Worm (Caenorhabditis elegans) whole organism, young adult: ENCODE measurements around the gene lrpc-1.

ENCODE experiments used
- B0336.3 ChIP-seq: fragments of 200-800 bp; sonication (Bioruptor generic); IDR thresholded peaks from 2 replicates; pipeline ENCODE4 v1.3.6; 2022; ENCODE audit warnings: missing genetic modification characterization, missing compliant biosample characterization
- D2030.7 ChIP-seq: fragments of 200-800 bp; sonication (Bioruptor generic); IDR thresholded peaks from 2 replicates; pipeline ENCODE4 v1.3.6; 2022; ENCODE audit warnings: missing genetic modification reagents, missing genetic modification characterization, missing compliant biosample characterization
- F23B12.7 ChIP-seq: sonication (generic microtip); optimal IDR thresholded peaks from 2 replicates; lab custom pipeline; 2017; ENCODE audit warnings: missing genetic modification characterization, mild to moderate bottlenecking, missing compliant biosample characterization, antibody characterized with exemption, moderate library complexity; ENCODE audit not compliant: insufficient read depth
- F33H1.4 ChIP-seq: fragments of 200-800 bp; sonication (Bioruptor generic); IDR thresholded peaks from 2 replicates; pipeline ENCODE4 v1.3.6; 2022; ENCODE audit warnings: missing genetic modification reagents, missing genetic modification characterization, missing compliant biosample characterization
- F39B2.1 ChIP-seq: fragments of 200-800 bp; sonication (Bioruptor generic); IDR thresholded peaks from 2 replicates; pipeline ENCODE4 v1.3.6; 2022; ENCODE audit warnings: missing genetic modification reagents, missing genetic modification characterization, missing compliant biosample characterization
- F52B5.7 ChIP-seq: sonication (generic microtip); optimal IDR thresholded peaks from 2 replicates; lab custom pipeline; 2016; ENCODE audit warnings: mild to moderate bottlenecking, missing genetic modification characterization, missing compliant biosample characterization
- F55B11.4 ChIP-seq: sonication (generic microtip); optimal IDR thresholded peaks from 2 replicates; lab custom pipeline; 2016; ENCODE audit warnings: missing compliant biosample characterization, missing genetic modification characterization, borderline replicate concordance; ENCODE audit not compliant: insufficient read depth
- Y79H2A.3 ChIP-seq: fragments of 200-800 bp; sonication (Bioruptor generic); conservative IDR thresholded peaks from 2 replicates; pipeline ENCODE4 v1.3.6; 2022; ENCODE audit warnings: missing genetic modification reagents, missing genetic modification characterization, missing compliant biosample characterization
- Y95B8A.8 ChIP-seq: fragments of 200-800 bp; sonication (Bioruptor generic); IDR thresholded peaks from 2 replicates; pipeline ENCODE4 v1.3.6; 2022; ENCODE audit warnings: missing genetic modification reagents, missing genetic modification characterization, missing compliant biosample characterization
- ama-1 ChIP-seq, 3 experiments: fragments of 150-350 bp in 1 of 3; sonication (generic microtip) in 2 of 3; optimal IDR thresholded peaks; 2 replicates each; lab custom pipeline; 2014 to 2018; ENCODE audit warnings: missing biosample characterization in 2 of 3, missing genetic modification characterization in 2 of 3, missing genetic modification reagents in 2 of 3
- athp-1 ChIP-seq: sonication (generic microtip); optimal IDR thresholded peaks from 2 replicates; lab custom pipeline; 2017; ENCODE audit warnings: mild to moderate bottlenecking, missing genetic modification characterization, missing compliant biosample characterization
- attf-6 ChIP-seq: fragments of 200-800 bp; sonication (Bioruptor generic); IDR thresholded peaks from 2 replicates; pipeline ENCODE4 v1.3.6; 2022; ENCODE audit warnings: missing genetic modification reagents, missing genetic modification characterization, missing compliant biosample characterization
- ccch-3 ChIP-seq: fragments of 200-800 bp; sonication (Bioruptor generic); optimal IDR thresholded peaks from 2 replicates; lab custom pipeline; 2018; ENCODE audit warnings: mild to moderate bottlenecking, missing genetic modification characterization, missing compliant biosample characterization
- cebp-1 ChIP-seq, 2 experiments: fragments of 200-800 bp in 1 of 2; sonication (Bioruptor generic) in 1 of 2; sonication (generic microtip) in 1 of 2; IDR thresholded peaks in 1 of 2; optimal IDR thresholded peaks in 1 of 2; 2 replicates each; pipeline versions ENCODE4 v1.3.6 to Lab custom; 2017 to 2022; ENCODE audit warnings: missing compliant biosample characterization in 2 of 2, missing genetic modification characterization in 2 of 2, mild to moderate bottlenecking in 1 of 2, missing genetic modification reagents in 1 of 2, moderate library complexity in 1 of 2
- ceh-40 ChIP-seq: fragments of 200-800 bp; sonication (Bioruptor generic); IDR thresholded peaks from 2 replicates; pipeline ENCODE4 v1.3.6; 2022; ENCODE audit warnings: missing genetic modification characterization, missing compliant biosample characterization
- ceh-58 ChIP-seq: fragments of 200-800 bp; sonication (Bioruptor generic); IDR thresholded peaks from 2 replicates; pipeline ENCODE4 v1.3.6; 2022; ENCODE audit warnings: missing genetic modification characterization, missing compliant biosample characterization
- ceh-91 ChIP-seq: fragments of 200-800 bp; sonication (Bioruptor generic); IDR thresholded peaks from 2 replicates; pipeline ENCODE4 v1.3.6; 2022; ENCODE audit warnings: missing genetic modification reagents, missing genetic modification characterization, missing compliant biosample characterization
- dpff-1 ChIP-seq: sonication (generic microtip); optimal IDR thresholded peaks from 2 replicates; lab custom pipeline; 2017; ENCODE audit warnings: mild to moderate bottlenecking, missing genetic modification characterization, missing compliant biosample characterization
- ekl-4 ChIP-seq: fragments of 200-800 bp; sonication (Bioruptor generic); IDR thresholded peaks from 2 replicates; pipeline ENCODE4 v1.3.6; 2022; ENCODE audit warnings: missing genetic modification reagents, missing genetic modification characterization, missing compliant biosample characterization
- fkh-3 ChIP-seq: sonication (generic microtip); optimal IDR thresholded peaks from 2 replicates; lab custom pipeline; 2016; ENCODE audit warnings: mild to moderate bottlenecking, missing genetic modification characterization, missing compliant biosample characterization
- hmg-1.2 ChIP-seq: fragments of 200-800 bp; sonication (Bioruptor generic); IDR thresholded peaks from 2 replicates; pipeline ENCODE4 v1.3.6; 2022; ENCODE audit warnings: missing genetic modification reagents, missing genetic modification characterization, missing compliant biosample characterization
- lin-26 ChIP-seq: fragments of 200-800 bp; sonication (Bioruptor generic); IDR thresholded peaks from 2 replicates; pipeline ENCODE4 v1.3.6; 2022; ENCODE audit warnings: missing genetic modification reagents, missing genetic modification characterization, missing compliant biosample characterization
- lin-35 ChIP-seq, 3 experiments: fragments of 150-350 bp in 2 of 3; sonication (generic microtip) in 1 of 3; optimal IDR thresholded peaks; 2 replicates each; lab custom pipeline; 2014 to 2018; ENCODE audit warnings: missing biosample characterization in 3 of 3, missing genetic modification characterization in 3 of 3, missing genetic modification reagents in 3 of 3
- lin-54 ChIP-seq: fragments of 200-800 bp; sonication (Bioruptor generic); optimal IDR thresholded peaks from 2 replicates; lab custom pipeline; 2018; ENCODE audit warnings: mild to moderate bottlenecking, missing genetic modification characterization, missing compliant biosample characterization
- lsl-1 ChIP-seq: fragments of 200-800 bp; sonication (Bioruptor generic); optimal IDR thresholded peaks from 2 replicates; lab custom pipeline; 2018; ENCODE audit warnings: mild to moderate bottlenecking, missing genetic modification characterization, moderate library complexity, missing compliant biosample characterization
- madf-3 ChIP-seq: fragments of 200-800 bp; sonication (Bioruptor generic); IDR thresholded peaks from 2 replicates; pipeline ENCODE4 v1.3.6; 2022; ENCODE audit warnings: missing genetic modification reagents, missing genetic modification characterization, missing compliant biosample characterization
- madf-6 ChIP-seq: fragments of 200-800 bp; sonication (Bioruptor generic); IDR thresholded peaks from 2 replicates; pipeline ENCODE4 v1.3.6; 2022; ENCODE audit warnings: missing genetic modification reagents, missing genetic modification characterization, missing compliant biosample characterization
- mcd-1 ChIP-seq: fragments of 200-800 bp; sonication (Bioruptor generic); IDR thresholded peaks from 2 replicates; pipeline ENCODE4 v1.3.6; 2022; ENCODE audit warnings: missing genetic modification reagents, missing genetic modification characterization, missing compliant biosample characterization
- mel-28 ChIP-seq: sonication (generic microtip); optimal IDR thresholded peaks from 2 replicates; lab custom pipeline; 2016; ENCODE audit warnings: borderline replicate concordance, mild to moderate bottlenecking, missing genetic modification characterization, missing compliant biosample characterization
- nfya-2 ChIP-seq: fragments of 200-800 bp; sonication (Bioruptor generic); IDR thresholded peaks from 2 replicates; pipeline ENCODE4 v1.3.6; 2022; ENCODE audit warnings: missing genetic modification reagents, missing genetic modification characterization, missing compliant biosample characterization
- nfyb-1 ChIP-seq: fragments of 200-800 bp; sonication (Bioruptor generic); IDR thresholded peaks from 2 replicates; pipeline ENCODE4 v1.3.6; 2022; ENCODE audit warnings: missing genetic modification reagents, missing genetic modification characterization, missing compliant biosample characterization
- nhr-120 ChIP-seq: fragments of 200-800 bp; sonication (Bioruptor generic); IDR thresholded peaks from 2 replicates; pipeline ENCODE4 v1.3.6; 2022; ENCODE audit warnings: missing genetic modification characterization, missing compliant biosample characterization
- pbrm-1 ChIP-seq: fragments of 200-800 bp; sonication (Bioruptor generic); IDR thresholded peaks from 2 replicates; pipeline ENCODE4 v1.3.6; 2022; ENCODE audit warnings: missing genetic modification reagents, missing genetic modification characterization, missing compliant biosample characterization
- pha-4 ChIP-seq: fragments of 150-350 bp; sonication (generic microtip); optimal IDR thresholded peaks from 2 replicates; lab custom pipeline; 2014; ENCODE audit warnings: missing biosample characterization, missing genetic modification reagents, missing genetic modification characterization
- rec-8 ChIP-seq, 2 experiments: sonication (generic microtip); optimal IDR thresholded peaks; 2 replicates each; lab custom pipeline; 2016; ENCODE audit warnings: mild to moderate bottlenecking in 2 of 2, missing genetic modification characterization in 2 of 2, missing genetic modification reagents in 2 of 2, missing genotype in 2 of 2, missing biosample characterization in 1 of 2, missing compliant biosample characterization in 1 of 2, moderate library complexity in 1 of 2
- snpc-1.3 ChIP-seq: sonication (generic microtip); optimal IDR thresholded peaks from 2 replicates; lab custom pipeline; 2017; ENCODE audit warnings: missing genetic modification characterization, mild to moderate bottlenecking, missing compliant biosample characterization, antibody characterized with exemption, moderate library complexity, missing genotype, missing genetic modification reagents; ENCODE audit not compliant: insufficient read depth
- snpc-3.4 ChIP-seq: sonication (generic microtip); optimal IDR thresholded peaks from 2 replicates; lab custom pipeline; 2017; ENCODE audit warnings: missing genetic modification characterization, mild to moderate bottlenecking, missing compliant biosample characterization, antibody characterized with exemption, moderate library complexity, missing genotype, missing genetic modification reagents
- snpc-4 ChIP-seq, 5 experiments: fragments of 150-350 bp in 1 of 5; sonication (generic microtip) in 4 of 5; optimal IDR thresholded peaks; 2 replicates each; lab custom pipeline; 2014 to 2018; ENCODE audit warnings: missing genetic modification characterization in 5 of 5, missing biosample characterization in 3 of 5, antibody characterized with exemption in 2 of 5, mild to moderate bottlenecking in 2 of 5, missing compliant biosample characterization in 2 of 5, missing genotype in 2 of 5, moderate library complexity in 2 of 5, missing genetic modification reagents in 1 of 5
- tbp1 ChIP-seq: fragments of 200-800 bp; sonication (Bioruptor generic); optimal IDR thresholded peaks from 2 replicates; lab custom pipeline; 2018; ENCODE audit warnings: mild to moderate bottlenecking, missing genetic modification characterization, missing compliant biosample characterization
- tlf-1 ChIP-seq: fragments of 200-800 bp; sonication (Bioruptor generic); optimal IDR thresholded peaks from 2 replicates; lab custom pipeline; 2018; ENCODE audit warnings: mild to moderate bottlenecking, missing genetic modification characterization, missing compliant biosample characterization
- xnd-1 ChIP-seq: sonication (generic microtip); optimal IDR thresholded peaks from 2 replicates; lab custom pipeline; 2016; ENCODE audit warnings: missing genotype, missing genetic modification reagents, missing genetic modification characterization, missing compliant biosample characterization
- ztf-26 ChIP-seq: sonication (generic microtip); optimal IDR thresholded peaks from 2 replicates; lab custom pipeline; 2017; ENCODE audit warnings: missing genetic modification characterization, missing compliant biosample characterization

The lrpc-1 gene

DNA sequence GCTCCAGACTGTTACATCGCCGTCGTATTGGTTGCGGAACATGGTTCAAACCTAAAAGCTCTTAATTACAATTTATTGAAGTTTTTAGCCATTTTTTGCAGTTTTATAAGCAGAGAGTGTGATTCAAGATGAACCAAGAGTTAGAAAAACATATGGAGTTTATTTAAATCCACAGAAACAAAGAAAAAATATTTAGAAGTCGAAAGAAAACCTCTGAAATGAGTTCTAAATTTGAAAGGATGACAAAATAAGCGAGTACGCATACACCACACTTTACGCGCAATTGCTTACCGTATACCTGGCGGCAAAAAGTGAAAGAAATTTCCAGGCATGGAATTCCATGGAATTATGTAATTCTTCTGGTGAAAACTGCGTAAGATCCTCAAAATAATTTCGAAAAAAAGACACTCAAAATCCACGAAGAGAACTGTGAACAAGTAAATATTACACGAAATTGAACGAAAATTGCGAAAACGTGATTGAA is 28.7 kb downstream of the lrpc-1 start, which contains the start of gene pas-6 (continued):
- TF ChIP-seq tbp1 (GFP tag; lab: Kevin White, UChicago) = peak; percentile 35
- peak; percentile 45 for TF ChIP-seq snpc-3.4 (tag; lab: Kevin White, UChicago)
- no peak for TF ChIP-seq fkh-3 (tag; lab: Kevin White, UChicago)
- TF ChIP-seq rec-8 (tag; optimal IDR thresholded peaks at IDR 0.05; lab: Kevin White, UChicago) = no peak
- peak; percentile 33 for TF ChIP-seq lin-54 (GFP tag; lab: Kevin White, UChicago)
- no peak for TF ChIP-seq nfya-2 (GFP tag; lab: Robert Waterston, UW)
- TF ChIP-seq xnd-1 = peak; percentile 84
- peak; percentile 37 for TF ChIP-seq snpc-1.3
- TF ChIP-seq pha-4 (tag; lab: Kevin White, UChicago) = no peak
- peak; percentile 81 for TF ChIP-seq ceh-91 (GFP tag; lab: Robert Waterston, UW)
- TF ChIP-seq ekl-4 (GFP tag; lab: Robert Waterston, UW) = no peak
- TF ChIP-seq lin-35 (GFP tag; optimal IDR thresholded peaks at IDR 0.05; lab: Kevin White, UChicago) = peak in 1 of 3 experiments; percentile 27
- TF ChIP-seq mel-28 = no peak
- TF ChIP-seq lsl-1 (GFP tag; lab: Kevin White, UChicago) = peak; percentile 93
- no peak for TF ChIP-seq tlf-1
- TF ChIP-seq F23B12.7 (tag; lab: Kevin White, UChicago) = peak; percentile 31
- no peak for TF ChIP-seq dpff-1 (tag; lab: Kevin White, UChicago)
- TF ChIP-seq F33H1.4 = peak; percentile 69
- peak; percentile 97 for TF ChIP-seq madf-6
- no peak for TF ChIP-seq Y79H2A.3
- peak; percentile 75 for TF ChIP-seq D2030.7 (GFP tag; lab: Robert Waterston, UW)
- no peak for TF ChIP-seq F39B2.1 (GFP tag; lab: Robert Waterston, UW)
- TF ChIP-seq hmg-1.2 (GFP tag; lab: Robert Waterston, UW) = peak; percentile 31; the same call in 1 of the 2 replicates
- TF ChIP-seq mcd-1 = peak; percentile 8; the same call in 1 of the 2 replicates
- TF ChIP-seq snpc-4 (GFP tag; optimal IDR thresholded peaks at IDR 0.05; lab: Kevin White, UChicago) = no peak
- peak in 3 of 4 experiments; percentile 6 to 54 (median 31) for TF ChIP-seq snpc-4 (tag; optimal IDR thresholded peaks at IDR 0.05; lab: Kevin White, UChicago)
- TF ChIP-seq F55B11.4 = no peak

DNA sequence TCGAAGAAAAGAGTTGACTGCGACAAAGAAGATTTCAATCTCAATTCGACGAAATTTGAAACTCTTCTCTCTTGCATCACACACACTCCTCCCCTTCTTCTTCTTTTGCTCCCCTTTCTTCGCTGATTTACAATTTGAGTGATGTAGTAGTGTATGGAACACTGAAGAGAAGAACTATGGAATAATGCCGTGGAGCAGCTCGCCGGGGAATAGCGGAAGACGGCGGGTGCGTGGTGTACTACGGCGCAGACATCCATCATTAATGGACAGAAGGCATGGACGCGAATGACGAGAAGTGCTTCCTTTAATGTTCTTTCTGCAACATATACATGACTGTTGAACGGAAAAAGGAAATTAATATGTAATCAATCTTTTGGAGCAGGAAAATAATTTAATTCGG is 30.1 kb downstream of the lrpc-1 start:
- TF ChIP-seq lin-54 (GFP tag; lab: Kevin White, UChicago) = peak; percentile 22
- peak; percentile 2 for TF ChIP-seq tbp1 (GFP tag; lab: Kevin White, UChicago)
- peak; percentile 75 for TF ChIP-seq B0336.3 (GFP tag; lab: Robert Waterston, UW)
- TF ChIP-seq athp-1 (tag; lab: Kevin White, UChicago) = peak; percentile 8
- no peak for TF ChIP-seq nfyb-1 (GFP tag; lab: Robert Waterston, UW)
- TF ChIP-seq ztf-26 (tag; lab: Kevin White, UChicago) = no peak
- TF ChIP-seq ceh-58 (GFP tag; lab: Robert Waterston, UW) = 0 out of 2 replicates have a peak, but pooled peaks have one; percentile 82
- TF ChIP-seq Y95B8A.8 (GFP tag; lab: Robert Waterston, UW) = no peak
- no peak for TF ChIP-seq cebp-1 (GFP tag; IDR thresholded peaks at IDR 0.05; lab: Robert Waterston, UW)
- peak; percentile 19 for TF ChIP-seq cebp-1 (tag; optimal IDR thresholded peaks at IDR 0.05; lab: Kevin White, UChicago)
- TF ChIP-seq hmg-1.2 (GFP tag; lab: Robert Waterston, UW) = 0 out of 2 replicates have a peak, but pooled peaks have one; percentile 13
- TF ChIP-seq nhr-120 (GFP tag; lab: Robert Waterston, UW) = no peak
- TF ChIP-seq ceh-40 (GFP tag; lab: Robert Waterston, UW) = no peak
- 0 out of 2 replicates have a peak, but pooled peaks have one; percentile 73 for TF ChIP-seq madf-3 (GFP tag; lab: Robert Waterston, UW)
- peak; percentile 16 for TF ChIP-seq lsl-1 (GFP tag; lab: Kevin White, UChicago)
- TF ChIP-seq pbrm-1 = peak; percentile 70
- TF ChIP-seq F52B5.7 (tag; lab: Kevin White, UChicago) = peak; percentile 26
- peak; percentile 18 for TF ChIP-seq tlf-1
- TF ChIP-seq attf-6 (GFP tag; lab: Robert Waterston, UW) = peak; percentile 44; the same call in 1 of the 2 replicates
- no peak for TF ChIP-seq ccch-3 (GFP tag; lab: Kevin White, UChicago)
- TF ChIP-seq lin-26 (GFP tag; lab: Robert Waterston, UW) = peak; percentile 63; the same call in 1 of the 2 replicates
- TF ChIP-seq ama-1 (optimal IDR thresholded peaks at IDR 0.05; lab: Kevin White, UChicago) = no peak
- no peak for TF ChIP-seq ama-1 (GFP tag; optimal IDR thresholded peaks at IDR 0.05; lab: Kevin White, UChicago)
- TF ChIP-seq madf-6 = peak; percentile 56
- no peak for TF ChIP-seq D2030.7 (GFP tag; lab: Robert Waterston, UW)
